Worm (Caenorhabditis elegans) whole organism, mixed stage, embryonic: Measurements from ENCODE around the gene srz-75.

ENCODE experiments used
- M03D4.4 ChIP-seq: sonication (generic microtip); optimal IDR thresholded peaks from 2 replicates; lab custom pipeline; 2017; ENCODE audit warnings: mild to moderate bottlenecking, missing genetic modification characterization, missing compliant biosample characterization
- bed-3 ChIP-seq: fragments of 200-800 bp; sonication (Bioruptor generic); optimal IDR thresholded peaks from 3 replicates; lab custom pipeline; 2018; ENCODE audit warnings: mild to moderate bottlenecking, missing genetic modification characterization, moderate library complexity, missing compliant biosample characterization
- blmp-1 ChIP-seq: fragments of 150-350 bp; optimal IDR thresholded peaks from 2 replicates; lab custom pipeline; 2014; ENCODE audit warnings: missing biosample characterization, missing genetic modification characterization
- ceh-39 ChIP-seq: fragments of 150-350 bp; optimal IDR thresholded peaks from 2 replicates; lab custom pipeline; 2014; ENCODE audit warnings: missing biosample characterization, missing genetic modification characterization
- ceh-43 ChIP-seq: fragments of 200-800 bp; sonication (Bioruptor generic); optimal IDR thresholded peaks from 2 replicates; lab custom pipeline; 2018; ENCODE audit warnings: mild to moderate bottlenecking, missing genetic modification characterization, moderate library complexity, missing compliant biosample characterization
- ces-1 ChIP-seq: fragments of 150-350 bp; optimal IDR thresholded peaks from 2 replicates; lab custom pipeline; 2014; ENCODE audit warnings: missing biosample characterization, missing genetic modification reagents, missing genetic modification characterization
- cnd-1 ChIP-seq: fragments of 200-800 bp; sonication (Bioruptor generic); optimal IDR thresholded peaks from 2 replicates; lab custom pipeline; 2018; ENCODE audit warnings: mild to moderate bottlenecking, missing genetic modification characterization, missing compliant biosample characterization
- drap-1 ChIP-seq: fragments of 200-800 bp; sonication (Bioruptor generic); optimal IDR thresholded peaks from 3 replicates; lab custom pipeline; 2018; ENCODE audit warnings: mild to moderate bottlenecking, missing genetic modification characterization, missing compliant biosample characterization
- elt-1 ChIP-seq: sonication (generic microtip); optimal IDR thresholded peaks from 2 replicates; lab custom pipeline; 2017; ENCODE audit warnings: missing genetic modification characterization, mild to moderate bottlenecking, missing compliant biosample characterization, antibody characterized with exemption, moderate library complexity, borderline replicate concordance; ENCODE audit not compliant: insufficient read depth
- elt-3 ChIP-seq: fragments of 150-350 bp; optimal IDR thresholded peaks from 2 replicates; lab custom pipeline; 2014; ENCODE audit warnings: missing biosample characterization, missing genetic modification characterization
- flh-1 ChIP-seq: fragments of 200-800 bp; sonication (Bioruptor generic); optimal IDR thresholded peaks from 2 replicates; lab custom pipeline; 2018; ENCODE audit warnings: mild to moderate bottlenecking, missing genetic modification characterization, moderate library complexity, missing compliant biosample characterization
- ham-2 ChIP-seq: fragments of 200-800 bp; sonication (Bioruptor generic); optimal IDR thresholded peaks from 2 replicates; lab custom pipeline; 2018; ENCODE audit warnings: mild to moderate bottlenecking, missing genetic modification characterization, missing compliant biosample characterization
- hlh-1 ChIP-seq: fragments of 150-350 bp; optimal IDR thresholded peaks from 2 replicates; lab custom pipeline; 2014; ENCODE audit warnings: missing biosample characterization, missing genetic modification reagents, missing genetic modification characterization
- lin-13 ChIP-seq: fragments of 150-350 bp; optimal IDR thresholded peaks from 2 replicates; lab custom pipeline; 2014; ENCODE audit warnings: missing biosample characterization, missing genetic modification characterization
- lsy-2 ChIP-seq: fragments of 150-350 bp; optimal IDR thresholded peaks from 2 replicates; lab custom pipeline; 2014; ENCODE audit warnings: missing biosample characterization, missing genetic modification characterization
- mab-5 ChIP-seq: fragments of 150-350 bp; optimal IDR thresholded peaks from 2 replicates; lab custom pipeline; 2014; ENCODE audit warnings: missing biosample characterization, missing genetic modification characterization
- mep-1 ChIP-seq: fragments of 150-350 bp; optimal IDR thresholded peaks from 2 replicates; lab custom pipeline; 2017; ENCODE audit warnings: missing biosample characterization, missing genetic modification reagents, missing genetic modification characterization, inconsistent platforms
- nhr-12 ChIP-seq: fragments of 150-350 bp; optimal IDR thresholded peaks from 2 replicates; lab custom pipeline; 2014; ENCODE audit warnings: missing biosample characterization, missing genetic modification characterization
- nhr-2 ChIP-seq: fragments of 150-350 bp; optimal IDR thresholded peaks from 2 replicates; lab custom pipeline; 2014; ENCODE audit warnings: missing biosample characterization, missing genetic modification characterization
- nhr-237 ChIP-seq: fragments of 150-350 bp; optimal IDR thresholded peaks from 2 replicates; lab custom pipeline; 2014; ENCODE audit warnings: missing biosample characterization, missing genetic modification characterization
- nhr-28 ChIP-seq: fragments of 150-350 bp; optimal IDR thresholded peaks from 2 replicates; lab custom pipeline; 2014; ENCODE audit warnings: missing biosample characterization, missing genetic modification characterization
- nhr-76 ChIP-seq: sonication (generic microtip); optimal IDR thresholded peaks from 2 replicates; lab custom pipeline; 2017; ENCODE audit warnings: missing biosample characterization, missing genetic modification characterization
- pha-4 ChIP-seq: fragments of 150-350 bp; optimal IDR thresholded peaks from 2 replicates; lab custom pipeline; 2018; ENCODE audit warnings: missing biosample characterization, missing genetic modification reagents, missing genetic modification characterization
- sem-2 ChIP-seq: fragments of 200-800 bp; sonication (Bioruptor generic); optimal IDR thresholded peaks from 2 replicates; lab custom pipeline; 2018; ENCODE audit warnings: mild to moderate bottlenecking, missing genetic modification characterization, missing compliant biosample characterization
- snpc-4 ChIP-seq: fragments of 150-350 bp; optimal IDR thresholded peaks from 2 replicates; lab custom pipeline; 2014; ENCODE audit warnings: missing biosample characterization, missing genetic modification characterization
- sptf-1 ChIP-seq: sonication (generic microtip); optimal IDR thresholded peaks from 2 replicates; lab custom pipeline; 2017; ENCODE audit warnings: mild to moderate bottlenecking, missing genetic modification characterization, moderate library complexity, missing compliant biosample characterization
- tbx-8 ChIP-seq: fragments of 200-800 bp; sonication (Bioruptor generic); optimal IDR thresholded peaks from 2 replicates; lab custom pipeline; 2018; ENCODE audit warnings: mild to moderate bottlenecking, missing genetic modification characterization, moderate library complexity, missing compliant biosample characterization
- unc-120 ChIP-seq: sonication (generic microtip); optimal IDR thresholded peaks from 2 replicates; lab custom pipeline; 2017; ENCODE audit warnings: missing genetic modification characterization, missing compliant biosample characterization; ENCODE audit not compliant: poor library complexity, severe bottlenecking
- unc-62 ChIP-seq: fragments of 150-350 bp; optimal IDR thresholded peaks from 2 replicates; lab custom pipeline; 2014; ENCODE audit warnings: missing biosample characterization, missing genetic modification reagents, missing genetic modification characterization
- zip-8 ChIP-seq: fragments of 150-350 bp; optimal IDR thresholded peaks from 2 replicates; lab custom pipeline; 2014; ENCODE audit warnings: missing biosample characterization, missing genetic modification characterization
- ztf-11 ChIP-seq: fragments of 150-350 bp; optimal IDR thresholded peaks from 2 replicates; lab custom pipeline; 2014; ENCODE audit warnings: missing biosample characterization, missing genetic modification characterization

srz-75 gene

DNA sequence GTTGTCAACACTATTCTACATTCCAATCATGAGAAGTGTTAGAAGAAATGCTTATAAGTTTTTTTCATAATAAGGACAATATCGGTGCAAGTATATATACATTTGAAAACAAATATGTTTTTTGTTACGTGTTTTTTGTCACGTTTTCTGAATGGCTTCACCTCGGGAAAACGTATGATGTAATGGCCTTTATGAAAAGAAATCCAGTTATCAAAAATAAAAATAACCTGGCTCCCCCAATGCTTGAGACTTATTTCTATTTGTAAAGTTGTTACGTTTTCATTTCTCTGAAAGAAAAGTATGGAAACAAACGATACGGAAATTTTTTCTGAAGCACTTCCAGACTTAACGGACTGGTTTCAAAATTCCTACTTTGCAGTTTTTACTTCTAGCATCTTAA, 8.2 kb upstream of the srz-75 start, which contains the start of gene srz-72:
TSS of gene srz-72 (plus strand) at position 301 of the 400 bp plus-strand sequence.
- TF ChIP-seq mab-5 (no peak), ces-1 (no peak), nhr-12 (tag; lab: Kevin White, UChicago) (no peak), unc-120 (tag; lab: Kevin White, UChicago) (no peak), pha-4 (no peak), sptf-1 (no peak), hlh-1 (tag; lab: Kevin White, UChicago) (no peak), tbx-8 (GFP tag; lab: Kevin White, UChicago) (no peak), ceh-39 (tag; lab: Kevin White, UChicago) (no peak), zip-8 (tag; lab: Kevin White, UChicago) (no peak)

DNA sequence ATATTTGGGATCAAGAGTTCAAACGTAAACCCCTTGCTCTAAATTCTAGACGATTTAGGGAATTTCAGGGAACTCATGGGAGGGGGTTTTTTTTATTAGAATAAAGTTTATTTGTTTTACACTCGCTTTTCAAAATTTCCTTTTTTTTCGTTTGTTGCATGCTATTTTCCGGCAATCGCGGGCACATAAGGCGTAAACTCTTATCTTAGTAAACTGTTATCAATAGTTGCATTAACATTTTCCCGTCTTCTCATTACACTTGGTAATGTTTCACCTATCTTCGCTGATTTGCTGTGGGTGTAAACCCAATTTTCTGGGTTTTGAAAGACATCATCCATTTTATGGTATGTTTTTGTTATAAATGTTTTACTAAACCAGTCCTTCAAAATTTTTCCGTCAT, 3.2 kb upstream of the srz-75 start:
- TF ChIP-seq sem-2 (GFP tag; lab: Kevin White, UChicago), result no peak
- TF ChIP-seq hlh-1 (tag; lab: Kevin White, UChicago), result no peak
- TF ChIP-seq unc-62, result no peak
- no peak for TF ChIP-seq M03D4.4 (tag; lab: Kevin White, UChicago)
- no peak for TF ChIP-seq elt-1 (tag; lab: Kevin White, UChicago)
- TF ChIP-seq lsy-2 (tag; lab: Kevin White, UChicago), result no peak
- no peak for TF ChIP-seq flh-1
- no peak for TF ChIP-seq mab-5
- TF ChIP-seq unc-120 (tag; lab: Kevin White, UChicago), result no peak
- TF ChIP-seq tbx-8 (GFP tag; lab: Kevin White, UChicago), result no peak
- TF ChIP-seq snpc-4 (tag; lab: Kevin White, UChicago), result no peak
- no peak for TF ChIP-seq nhr-237

DNA sequence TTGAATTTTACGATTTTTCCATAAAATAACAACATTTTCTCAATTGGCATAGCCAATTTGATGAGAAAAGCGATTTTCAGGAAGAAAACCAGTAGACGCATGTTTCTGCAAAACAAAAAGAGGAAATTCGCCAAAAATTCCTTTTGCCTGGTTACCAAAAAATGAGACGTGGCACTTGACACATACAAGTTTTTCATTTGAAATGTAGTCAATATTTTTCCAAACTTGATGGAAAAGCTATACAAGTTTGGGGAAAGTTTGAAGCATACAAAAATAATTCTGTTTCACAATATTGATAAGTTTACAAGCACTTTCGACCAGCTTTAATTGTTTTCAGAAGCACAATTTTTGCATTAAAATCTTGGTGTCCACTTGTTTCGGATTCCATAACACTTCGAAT, 10.0 kb downstream of the srz-75 start, which contains the start of gene clec-191:
TSS of gene clec-191 (minus strand) at position 101 of the 400 bp plus-strand sequence.
- TF ChIP-seq tbx-8 (GFP tag; lab: Kevin White, UChicago) (no peak), lin-13 (tag; lab: Kevin White, UChicago) (no peak), sptf-1 (no peak), nhr-2 (no peak), ceh-43 (GFP tag; lab: Kevin White, UChicago) (no peak), nhr-76 (tag; lab: Kevin White, UChicago) (no peak), mep-1 (tag; lab: Kevin White, UChicago) (no peak), ztf-11 (tag; lab: Kevin White, UChicago) (no peak)
- TF ChIP-seq, all 35 proteins: peak for 0

DNA sequence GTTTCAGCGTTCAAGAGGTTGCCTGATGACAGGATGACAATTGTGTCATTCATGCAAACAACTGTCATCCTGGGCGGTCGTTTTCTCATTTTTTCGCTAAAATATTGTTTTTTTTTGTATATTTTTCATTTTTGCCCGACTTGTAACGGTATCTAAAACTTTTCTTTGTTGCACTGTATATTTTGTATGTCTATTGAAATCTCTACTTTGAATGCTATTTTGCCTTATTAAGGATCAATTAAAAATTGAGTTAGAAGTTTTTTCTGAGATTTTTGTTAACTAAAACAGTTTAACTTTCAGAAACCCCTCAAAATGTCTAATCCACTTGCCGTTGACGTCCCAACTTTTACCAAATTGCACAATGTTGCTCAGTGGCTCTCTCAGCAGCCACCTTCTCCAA, 12.7 kb downstream of the srz-75 start, which contains the start of gene ccch-2:
TSS of gene ccch-2 (plus strand) at position 301 of the 400 bp plus-strand sequence.
- TF ChIP-seq flh-1, result no peak
- no peak for TF ChIP-seq ham-2
- no peak for TF ChIP-seq nhr-12 (tag; lab: Kevin White, UChicago)
- no peak for TF ChIP-seq nhr-237
- no peak for TF ChIP-seq elt-3 (tag; lab: Kevin White, UChicago)
- TF ChIP-seq sem-2 (GFP tag; lab: Kevin White, UChicago), result no peak
- TF ChIP-seq mab-5, result no peak
- no peak for TF ChIP-seq sptf-1
- TF ChIP-seq unc-120 (tag; lab: Kevin White, UChicago), result no peak
- no peak for TF ChIP-seq blmp-1 (tag; lab: Kevin White, UChicago)
- no peak for TF ChIP-seq pha-4
- no peak for TF ChIP-seq cnd-1 (tag; lab: Kevin White, UChicago)
- TF ChIP-seq drap-1 (GFP tag; lab: Kevin White, UChicago), result no peak
- no peak for TF ChIP-seq hlh-1 (tag; lab: Kevin White, UChicago)
- no peak for TF ChIP-seq lsy-2 (tag; lab: Kevin White, UChicago)
- TF ChIP-seq nhr-28 (tag; lab: Kevin White, UChicago), result no peak

DNA sequence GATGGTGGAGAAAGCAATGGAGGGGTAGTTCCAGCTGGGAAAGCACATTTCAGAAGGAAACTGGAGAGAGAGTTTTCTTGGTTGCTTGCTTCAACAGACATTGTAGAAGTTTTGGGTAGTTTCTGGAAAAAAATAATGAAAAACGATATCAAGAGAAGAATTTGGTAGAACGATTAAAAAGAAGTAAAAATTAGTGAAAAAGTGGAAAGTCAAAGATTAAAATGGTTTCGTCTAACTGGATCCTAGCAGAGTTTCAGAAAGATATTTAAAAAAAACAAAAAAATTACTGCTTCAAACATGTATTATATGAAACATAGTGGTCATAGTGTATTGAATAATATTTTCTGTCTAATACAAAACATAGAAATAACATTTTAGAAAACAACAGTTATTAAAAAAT, 13.4 kb downstream of the srz-75 start, which contains the start of gene F38C2.7:
TSS of gene F38C2.7 (minus strand) at position 101 of the 400 bp plus-strand sequence.
- TF ChIP-seq mep-1 (tag; lab: Kevin White, UChicago) (no peak), bed-3 (GFP tag; lab: Kevin White, UChicago) (no peak)
